Worm (Caenorhabditis elegans): Measurements from ENCODE around the gene F42E11.3.

F42E11.3 gene

DNA sequence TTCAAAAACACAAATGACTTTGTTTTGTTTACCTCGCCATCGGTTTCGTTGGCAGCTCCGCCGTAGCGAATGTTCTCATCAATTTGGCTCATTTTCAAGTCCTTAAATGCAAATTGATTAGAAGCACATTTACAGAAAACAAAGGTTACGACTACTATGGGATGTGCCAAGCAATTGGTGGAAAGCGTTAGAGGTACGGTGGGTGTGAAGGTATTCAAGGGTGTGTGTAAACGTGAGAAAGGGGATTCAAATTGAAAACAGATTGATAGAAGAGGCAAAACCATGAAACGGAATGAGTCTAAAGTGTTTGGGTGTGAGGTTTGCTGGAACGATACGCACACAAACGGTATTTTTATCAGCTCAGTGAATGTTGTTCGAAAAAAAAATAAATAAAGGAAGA is 2.0 kb upstream of the F42E11.3 start, which contains the start of gene tni-1:
Gene tni-1 (minus strand): TSS at position 101 of the 400 bp plus-strand sequence.
- TF ChIP-seq aly-2 (tag; optimal IDR thresholded peaks at IDR 0.05), result no peak
- no peak for TF ChIP-seq lin-11 (tag; optimal IDR thresholded peaks at IDR 0.05)
- TF ChIP-seq sma-9 (GFP tag; optimal IDR thresholded peaks at IDR 0.05), result no peak
- no peak for TF ChIP-seq sma-9 (tag; optimal IDR thresholded peaks at IDR 0.05)

DNA sequence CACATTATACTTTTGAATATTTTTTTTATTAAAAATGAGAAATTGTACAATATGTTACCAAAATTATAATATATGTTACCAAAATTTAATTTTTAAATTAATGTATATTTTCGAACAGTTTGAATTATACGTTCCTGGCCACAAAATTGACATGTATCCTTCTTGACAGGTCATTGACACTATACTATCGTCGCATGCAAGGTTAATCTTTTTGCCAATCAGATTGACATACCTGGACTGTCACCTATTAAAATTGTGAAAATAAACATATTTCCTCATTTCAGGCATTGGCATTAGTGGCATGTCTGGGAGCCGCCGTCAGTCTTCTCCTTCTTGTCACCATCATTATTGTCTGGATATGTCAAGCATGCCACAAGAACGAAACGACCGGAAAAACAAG is 5.3 kb downstream of the F42E11.3 start:
- no peak for TF ChIP-seq elt-3 (tag; optimal IDR thresholded peaks at IDR 0.05)
- TF ChIP-seq C34F6.9 (tag; optimal IDR thresholded peaks at IDR 0.05), result no peak
- no peak for TF ChIP-seq nhr-12 (tag; optimal IDR thresholded peaks at IDR 0.05)
- no peak for TF ChIP-seq ztf-1 (GFP tag; conservative IDR thresholded peaks at IDR 0.05)
- no peak for TF ChIP-seq Y55F3AM.14 (GFP tag; optimal IDR thresholded peaks at IDR 0.05)
- TF ChIP-seq ceh-82 (tag; optimal IDR thresholded peaks at IDR 0.05), result no peak
- no peak for TF ChIP-seq gmeb-1 (tag; optimal IDR thresholded peaks at IDR 0.05)
- TF ChIP-seq unc-62 (GFP tag; optimal IDR thresholded peaks at IDR 0.05), result no peak

DNA sequence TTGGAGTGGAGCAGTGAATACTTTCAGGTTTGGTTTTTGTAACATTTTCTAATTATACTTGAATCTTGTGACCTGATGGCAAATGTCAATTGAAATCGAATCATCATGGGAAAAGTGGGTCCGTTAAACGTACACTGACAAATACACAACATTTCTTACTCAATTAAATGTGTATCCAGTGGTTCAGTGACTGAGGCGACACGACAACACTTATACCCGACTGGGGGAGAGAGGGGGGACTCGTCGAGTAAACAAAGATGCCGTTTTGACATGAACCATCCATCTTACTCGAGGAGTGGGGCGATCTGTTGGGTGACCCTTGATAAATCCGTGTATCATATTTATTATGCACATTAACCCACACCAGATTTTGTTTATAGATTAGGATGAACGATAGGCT is 6.6 kb downstream of the F42E11.3 start:
- TF ChIP-seq nhr-129 (tag; optimal IDR thresholded peaks at IDR 0.05) (peak; percentile 36), mab-5 (tag; optimal IDR thresholded peaks at IDR 0.05) (peak; percentile 23), lin-39 (tag; optimal IDR thresholded peaks at IDR 0.05) (no peak), lsy-2 (tag; optimal IDR thresholded peaks at IDR 0.05) (peak in 1 of 2 experiments; percentile 18), nhr-10 (tag; optimal IDR thresholded peaks at IDR 0.05) (no peak), nhr-11 (tag; optimal IDR thresholded peaks at IDR 0.05) (no peak)

DNA sequence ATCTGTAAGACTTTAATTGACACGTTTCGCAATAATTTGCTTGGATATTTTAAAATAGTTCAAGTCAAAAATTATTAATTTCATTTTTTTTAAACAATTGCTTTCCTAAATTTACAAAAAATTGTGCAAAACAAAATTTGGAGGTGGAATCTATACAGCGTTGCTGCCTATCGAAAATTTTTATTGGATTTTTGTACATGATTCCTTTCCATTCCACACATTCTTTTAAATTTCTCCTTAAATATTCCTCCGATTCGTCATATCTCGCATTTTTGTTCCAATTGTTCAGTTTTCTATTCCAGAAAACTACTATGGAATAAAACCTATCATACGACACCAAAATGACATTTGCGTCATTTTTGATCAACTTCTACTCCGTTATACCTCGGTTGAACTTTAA is 7.0 kb downstream of the F42E11.3 start, which contains the start of gene ttyh-1:
Gene ttyh-1 (plus strand): TSS at position 301 of the 400 bp plus-strand sequence.
- TF ChIP-seq nhr-77 (tag; optimal IDR thresholded peaks at IDR 0.05) (no peak), lsy-2 (tag; optimal IDR thresholded peaks at IDR 0.05) (no peak), lin-11 (tag; optimal IDR thresholded peaks at IDR 0.05) (no peak), ztf-4 (tag; optimal IDR thresholded peaks at IDR 0.05) (no peak), R02D3.7 (tag; optimal IDR thresholded peaks at IDR 0.05) (no peak), blmp-1 (tag; optimal IDR thresholded peaks at IDR 0.05; ENCODE audit: insufficient read depth) (no peak), sem-4 (tag; optimal IDR thresholded peaks at IDR 0.05) (no peak), alr-1 (tag; optimal IDR thresholded peaks at IDR 0.05) (no peak), mab-5 (tag; optimal IDR thresholded peaks at IDR 0.05) (no peak), snpc-4 (tag; optimal IDR thresholded peaks at IDR 0.05) (no peak), sma-9 (GFP tag; optimal IDR thresholded peaks at IDR 0.05) (no peak), sma-9 (tag; optimal IDR thresholded peaks at IDR 0.05) (no peak), nhr-23 (tag; optimal IDR thresholded peaks at IDR 0.05) (no peak), ceh-82 (tag; optimal IDR thresholded peaks at IDR 0.05) (no peak)

DNA sequence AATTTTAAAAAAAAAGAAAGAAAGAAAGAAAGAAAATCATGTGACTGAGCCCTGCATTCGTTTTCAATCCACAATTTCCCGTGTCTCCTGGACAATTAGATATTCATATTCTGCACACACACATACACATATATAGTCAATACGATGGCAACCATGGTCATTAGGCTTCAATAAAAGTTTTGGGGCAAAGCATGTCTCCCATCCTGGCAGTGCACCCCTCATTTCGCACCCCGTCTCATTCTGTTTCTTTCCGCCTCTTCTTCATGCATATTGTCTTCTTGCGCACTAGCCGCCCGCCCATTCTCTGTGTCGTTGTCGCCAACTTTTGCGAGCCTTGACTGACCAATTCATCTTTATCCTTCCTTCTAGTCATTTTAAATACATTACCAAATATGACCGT is 7.8 kb downstream of the F42E11.3 start:
- TF ChIP-seq mab-5 (tag; optimal IDR thresholded peaks at IDR 0.05) (no peak), lin-11 (tag; optimal IDR thresholded peaks at IDR 0.05) (no peak), nhr-129 (tag; optimal IDR thresholded peaks at IDR 0.05) (peak; percentile 9), sma-3 (GFP tag; optimal IDR thresholded peaks at IDR 0.05) (no peak)

DNA sequence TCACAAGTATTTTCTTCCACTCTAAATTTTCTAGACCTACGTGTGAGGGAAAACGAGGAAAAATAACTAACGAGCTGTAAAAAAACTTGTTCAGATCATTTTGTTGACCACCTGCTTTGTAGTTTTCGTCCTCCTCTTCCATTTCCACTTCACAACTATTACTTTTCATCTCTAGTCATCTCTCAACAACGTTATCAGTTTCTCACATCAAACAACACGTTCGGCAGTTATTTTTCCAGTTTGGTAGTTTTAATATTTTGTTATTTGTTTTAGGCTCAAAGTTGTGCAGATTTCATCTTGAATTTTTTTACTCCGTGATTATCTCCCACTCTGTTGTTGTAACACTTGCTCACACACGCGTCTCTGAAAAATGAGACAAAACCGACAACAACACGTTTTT is 8.3 kb downstream of the F42E11.3 start:
- no peak for TF ChIP-seq unc-39 (tag; optimal IDR thresholded peaks at IDR 0.05)
- TF ChIP-seq nhr-129 (tag; optimal IDR thresholded peaks at IDR 0.05), result no peak
- TF ChIP-seq mab-5 (tag; optimal IDR thresholded peaks at IDR 0.05), result no peak
- TF ChIP-seq nhr-23 (tag; optimal IDR thresholded peaks at IDR 0.05), result no peak
- TF ChIP-seq skn-1 (tag; optimal IDR thresholded peaks at IDR 0.05), result no peak
- TF ChIP-seq R02D3.7 (tag; optimal IDR thresholded peaks at IDR 0.05), result no peak
- TF ChIP-seq snpc-4 (tag; optimal IDR thresholded peaks at IDR 0.05), result no peak
- no peak for TF ChIP-seq sem-4 (tag; optimal IDR thresholded peaks at IDR 0.05)
- TF ChIP-seq ama-1 (optimal IDR thresholded peaks at IDR 0.05), result no peak
- no peak for TF ChIP-seq dmd-4 (tag; optimal IDR thresholded peaks at IDR 0.05)
- TF ChIP-seq egl-27 (tag; optimal IDR thresholded peaks at IDR 0.05), result no peak

DNA sequence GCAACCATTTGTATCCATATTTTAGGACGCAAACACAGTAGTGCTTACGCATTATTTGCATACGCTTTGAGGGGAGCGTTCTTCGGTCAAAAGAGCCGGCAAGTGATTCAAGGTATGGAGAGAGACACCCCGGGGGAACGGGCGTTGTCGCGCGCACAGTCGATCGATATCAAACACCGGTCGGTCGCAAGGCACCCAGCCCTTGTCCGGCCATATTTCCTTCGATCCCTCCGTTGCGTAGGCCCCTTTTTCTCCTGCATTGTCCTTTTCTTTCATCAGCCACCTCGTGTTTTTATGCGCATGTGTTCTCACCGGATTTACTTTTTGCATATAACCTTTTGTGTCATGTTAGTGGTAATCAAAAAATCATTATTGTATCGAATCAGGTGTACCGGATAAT is 9.4 kb downstream of the F42E11.3 start:
- no peak for TF ChIP-seq unc-55 (GFP tag; optimal IDR thresholded peaks at IDR 0.05)
- TF ChIP-seq mdl-1 (tag; optimal IDR thresholded peaks at IDR 0.05), result no peak
- TF ChIP-seq nhr-25 (tag; optimal IDR thresholded peaks at IDR 0.05), result no peak
- TF ChIP-seq dmd-4 (tag; optimal IDR thresholded peaks at IDR 0.05), result no peak
- TF ChIP-seq ztf-4 (tag; optimal IDR thresholded peaks at IDR 0.05), result no peak
- TF ChIP-seq gmeb-1 (tag; optimal IDR thresholded peaks at IDR 0.05), result no peak
- TF ChIP-seq nhr-23 (tag; optimal IDR thresholded peaks at IDR 0.05), result no peak
- TF ChIP-seq peb-1 (tag; optimal IDR thresholded peaks at IDR 0.05), result no peak
- TF ChIP-seq nhr-12 (tag; optimal IDR thresholded peaks at IDR 0.05), result no peak
- TF ChIP-seq ama-1 (optimal IDR thresholded peaks at IDR 0.05), result no peak
- TF ChIP-seq aly-2 (tag; optimal IDR thresholded peaks at IDR 0.05), result no peak
- TF ChIP-seq unc-62 (GFP tag; optimal IDR thresholded peaks at IDR 0.05), result no peak
- TF ChIP-seq mbf-1 (tag; optimal IDR thresholded peaks at IDR 0.05), result no peak
- no peak for TF ChIP-seq ceh-16 (tag; optimal IDR thresholded peaks at IDR 0.05)
- TF ChIP-seq nhr-6 (tag; optimal IDR thresholded peaks at IDR 0.05), result no peak
- no peak for TF ChIP-seq ZK546.5 (tag; optimal IDR thresholded peaks at IDR 0.05)
- no peak for TF ChIP-seq egl-27 (tag; optimal IDR thresholded peaks at IDR 0.05)
- TF ChIP-seq C34F6.9 (tag; optimal IDR thresholded peaks at IDR 0.05), result no peak
